Worm (Caenorhabditis elegans) whole organism, young adult: ENCODE measurements around the gene dagl-2.

Source experiments
- F10E7.11 ChIP-seq: sonication (generic microtip); optimal IDR thresholded peaks from 2 replicates; lab custom pipeline; 2017; ENCODE audit warnings: mild to moderate bottlenecking, missing genetic modification characterization, moderate library complexity, missing compliant biosample characterization
- ZK185.1 ChIP-seq: sonication (generic microtip); optimal IDR thresholded peaks from 2 replicates; lab custom pipeline; 2016; ENCODE audit warnings: mild to moderate bottlenecking, missing genetic modification characterization, missing compliant biosample characterization; ENCODE audit not compliant: poor library complexity, severe bottlenecking
- akir-1 ChIP-seq: fragments of 200-800 bp; sonication (Bioruptor generic); optimal IDR thresholded peaks from 2 replicates; lab custom pipeline; 2018; ENCODE audit warnings: mild to moderate bottlenecking, missing genetic modification characterization, moderate library complexity, missing compliant biosample characterization
- athp-1 ChIP-seq: sonication (generic microtip); optimal IDR thresholded peaks from 2 replicates; lab custom pipeline; 2017; ENCODE audit warnings: mild to moderate bottlenecking, missing genetic modification characterization, missing compliant biosample characterization
- cebp-2 ChIP-seq: fragments of 200-800 bp; sonication (Bioruptor generic); IDR thresholded peaks from 2 replicates; pipeline ENCODE4 v1.3.6; 2022; ENCODE audit warnings: missing genetic modification characterization, missing compliant biosample characterization
- chd-7 ChIP-seq: sonication (generic microtip); optimal IDR thresholded peaks from 2 replicates; lab custom pipeline; 2016; ENCODE audit warnings: mild to moderate bottlenecking, missing genetic modification characterization, moderate library complexity, missing compliant biosample characterization
- lir-1 ChIP-seq: fragments of 200-800 bp; sonication (Bioruptor generic); conservative IDR thresholded peaks from 2 replicates; pipeline ENCODE4 v1.3.6; 2022; ENCODE audit warnings: missing genetic modification reagents, missing genetic modification characterization, missing compliant biosample characterization
- pha-4 ChIP-seq: fragments of 150-350 bp; sonication (generic microtip); optimal IDR thresholded peaks from 2 replicates; lab custom pipeline; 2014; ENCODE audit warnings: missing biosample characterization, missing genetic modification reagents, missing genetic modification characterization
- sdz-38 ChIP-seq: sonication (generic microtip); optimal IDR thresholded peaks from 2 replicates; lab custom pipeline; 2016; ENCODE audit warnings: missing genotype, missing genetic modification characterization, missing compliant biosample characterization
- snpc-1.1 ChIP-seq: sonication (generic microtip); optimal IDR thresholded peaks from 2 replicates; lab custom pipeline; 2017; ENCODE audit warnings: missing genetic modification characterization, mild to moderate bottlenecking, missing compliant biosample characterization, antibody characterized with exemption, moderate library complexity, missing genotype, missing genetic modification reagents; ENCODE audit not compliant: insufficient read depth

- TF ChIP-seq akir-1 (no peak), athp-1 (no peak), snpc-1.1 (tag; lab: Kevin White, UChicago) (no peak), lir-1 (no peak), sdz-38 (tag; lab: Kevin White, UChicago) (no peak), ZK185.1 (tag; lab: Kevin White, UChicago) (no peak), F10E7.11 (tag; lab: Kevin White, UChicago) (no peak), pha-4 (no peak), chd-7 (tag; lab: Kevin White, UChicago) (no peak), cebp-2 (GFP tag; lab: Robert Waterston, UW) (no peak)
Observed at ce11 chrIII:728694-729093, 54.4 kb downstream of the dagl-2 start.
